Worm (Caenorhabditis elegans) whole organism, L4 larva: ENCODE measurements around the gene F16B4.6.

ENCODE experiments used
- F44E2.7 ChIP-seq: fragments of 200-800 bp; sonication (Bioruptor generic); IDR thresholded peaks from 2 replicates; pipeline ENCODE4 v2.1.2; 2022; ENCODE audit warnings: missing genetic modification characterization, missing compliant biosample characterization
- F49E8.2 ChIP-seq: sonication (generic microtip); optimal IDR thresholded peaks from 2 replicates; lab custom pipeline; 2016; ENCODE audit warnings: missing compliant biosample characterization, mild to moderate bottlenecking, missing genetic modification characterization, borderline replicate concordance
- Y105C5A.15 ChIP-seq: fragments of 200-800 bp; sonication (Bioruptor generic); IDR thresholded peaks from 2 replicates; pipeline ENCODE4 v1.3.6; 2022; ENCODE audit warnings: missing genetic modification characterization, missing compliant biosample characterization
- ZK337.2 ChIP-seq: fragments of 200-800 bp; sonication (Bioruptor generic); IDR thresholded peaks from 2 replicates; pipeline ENCODE4 v1.3.6; 2022; ENCODE audit warnings: missing genetic modification reagents, missing genetic modification characterization, missing compliant biosample characterization
- ZK546.5 ChIP-seq, 2 experiments: sonication (generic microtip); optimal IDR thresholded peaks; 2 replicates each; lab custom pipeline; 2017; ENCODE audit warnings: missing biosample characterization in 2 of 2, missing genetic modification characterization in 2 of 2
- aha-1 ChIP-seq: fragments of 150-350 bp; peaks from one replicate; lab custom pipeline; 2014; ENCODE audit warnings: missing biosample characterization, missing genetic modification characterization
- aly-2 ChIP-seq: sonication (generic microtip); optimal IDR thresholded peaks from 2 replicates; lab custom pipeline; 2018; ENCODE audit warnings: missing biosample characterization, missing genetic modification characterization
- ama-1 ChIP-seq: fragments of 150-350 bp; optimal IDR thresholded peaks from 2 replicates; lab custom pipeline; 2014; ENCODE audit warnings: inconsistent platforms, mixed read lengths
- ceh-44 ChIP-seq: fragments of 200-800 bp; sonication (Bioruptor generic); IDR thresholded peaks from 2 replicates; pipeline ENCODE4 v1.3.6; 2022; ENCODE audit warnings: missing genetic modification reagents, missing genetic modification characterization, missing compliant biosample characterization
- ceh-62 ChIP-seq: sonication (generic microtip); optimal IDR thresholded peaks from 2 replicates; lab custom pipeline; 2017; ENCODE audit warnings: missing biosample characterization, missing genetic modification characterization
- ceh-82 ChIP-seq: sonication (generic microtip); optimal IDR thresholded peaks from 2 replicates; lab custom pipeline; 2017; ENCODE audit warnings: missing biosample characterization, missing genetic modification characterization
- ces-1 ChIP-seq: fragments of 150-350 bp; sonication (generic microtip); optimal IDR thresholded peaks from 4 replicates; lab custom pipeline; 2014; ENCODE audit warnings: missing biosample characterization, missing genetic modification reagents, missing genetic modification characterization
- daf-12 ChIP-seq: fragments of 150-350 bp; optimal IDR thresholded peaks from 2 replicates; lab custom pipeline; 2014; ENCODE audit warnings: missing biosample characterization, missing genetic modification reagents, missing genetic modification characterization
- daf-16 ChIP-seq, 3 experiments: sonication (generic microtip); optimal IDR thresholded peaks; 2 replicates each; lab custom pipeline; 2016 to 2017; ENCODE audit warnings: missing genetic modification characterization in 3 of 3, missing genetic modification reagents in 3 of 3, mild to moderate bottlenecking in 2 of 3, missing compliant biosample characterization in 2 of 3, missing biosample characterization in 1 of 3, moderate library complexity in 1 of 3
- daf-8 ChIP-seq: fragments of 200-800 bp; sonication (Bioruptor generic); IDR thresholded peaks from 2 replicates; pipeline ENCODE4 v1.3.6; 2022; ENCODE audit warnings: missing genetic modification characterization, missing compliant biosample characterization
- dmd-6 ChIP-seq: fragments of 200-800 bp; sonication (Bioruptor generic); IDR thresholded peaks from 2 replicates; pipeline ENCODE4 v1.3.6; 2022; ENCODE audit warnings: missing genetic modification reagents, missing genetic modification characterization, missing compliant biosample characterization
- dmd-9 ChIP-seq: fragments of 200-800 bp; sonication (Bioruptor generic); IDR thresholded peaks from 2 replicates; pipeline ENCODE4 v1.3.6; 2022; ENCODE audit warnings: missing genetic modification reagents, missing genetic modification characterization, missing compliant biosample characterization
- duxl-1 ChIP-seq: sonication (generic microtip); optimal IDR thresholded peaks from 2 replicates; lab custom pipeline; 2016; ENCODE audit warnings: mild to moderate bottlenecking, missing genetic modification characterization, moderate library complexity, missing compliant biosample characterization; ENCODE audit not compliant: poor library complexity
- dve-1 ChIP-seq: sonication (generic microtip); optimal IDR thresholded peaks from 2 replicates; lab custom pipeline; 2017; ENCODE audit warnings: antibody characterized with exemption, mild to moderate bottlenecking, missing genetic modification characterization, missing compliant biosample characterization; ENCODE audit not compliant: insufficient read depth
- egl-27 ChIP-seq: sonication (generic microtip); optimal IDR thresholded peaks from 3 replicates; lab custom pipeline; 2017; ENCODE audit warnings: missing biosample characterization, missing genetic modification reagents, missing genetic modification characterization
- egl-43 ChIP-seq: fragments of 200-800 bp; sonication (Bioruptor generic); IDR thresholded peaks from 2 replicates; pipeline ENCODE4 v1.3.6; 2022; ENCODE audit warnings: missing genetic modification reagents, missing genetic modification characterization, missing compliant biosample characterization
- fos-1 ChIP-seq: fragments of 150-350 bp; optimal IDR thresholded peaks from 2 replicates; lab custom pipeline; 2014; ENCODE audit warnings: missing biosample characterization, missing genetic modification characterization
- gei-8 ChIP-seq: fragments of 200-800 bp; sonication (Bioruptor generic); optimal IDR thresholded peaks from 2 replicates; lab custom pipeline; 2018; ENCODE audit warnings: mild to moderate bottlenecking, missing genetic modification characterization, missing compliant biosample characterization
- hif-1 ChIP-seq, 2 experiments: sonication (generic microtip); optimal IDR thresholded peaks; 2 replicates each; lab custom pipeline; 2016 to 2017; ENCODE audit warnings: missing compliant biosample characterization in 2 of 2, missing genetic modification characterization in 2 of 2, missing genetic modification reagents in 2 of 2, missing genotype in 2 of 2, mild to moderate bottlenecking in 1 of 2
- hlh-11 ChIP-seq: fragments of 200-800 bp; sonication (Bioruptor generic); optimal IDR thresholded peaks from 2 replicates; lab custom pipeline; 2018; ENCODE audit warnings: mild to moderate bottlenecking, missing genetic modification characterization, missing compliant biosample characterization
- jun-1 ChIP-seq: fragments of 150-350 bp; optimal IDR thresholded peaks from 2 replicates; lab custom pipeline; 2014; ENCODE audit warnings: missing biosample characterization, missing genetic modification reagents, missing genetic modification characterization
- lin-13 ChIP-seq: fragments of 150-350 bp; optimal IDR thresholded peaks from 2 replicates; lab custom pipeline; 2014; ENCODE audit warnings: missing biosample characterization, missing genetic modification reagents, missing genetic modification characterization
- lin-15B ChIP-seq: fragments of 150-350 bp; sonication (generic microtip); optimal IDR thresholded peaks from 3 replicates; lab custom pipeline; 2014; ENCODE audit warnings: missing biosample characterization, missing genetic modification characterization
- lin-29 ChIP-seq: fragments of 200-800 bp; sonication (Bioruptor generic); IDR thresholded peaks from 2 replicates; pipeline ENCODE4 v1.3.6; 2022; ENCODE audit warnings: missing genetic modification reagents, missing genetic modification characterization, missing compliant biosample characterization
- lin-39 ChIP-seq: fragments of 150-350 bp; optimal IDR thresholded peaks from 2 replicates; lab custom pipeline; 2014; ENCODE audit warnings: missing biosample characterization, missing genetic modification reagents, missing genetic modification characterization
- lir-3 ChIP-seq: sonication (generic microtip); optimal IDR thresholded peaks from 2 replicates; lab custom pipeline; 2016; ENCODE audit warnings: mild to moderate bottlenecking, missing genetic modification characterization, missing compliant biosample characterization
- mdt-29 ChIP-seq: fragments of 200-800 bp; sonication (Bioruptor generic); IDR thresholded peaks from 2 replicates; pipeline ENCODE4 v1.3.6; 2022; ENCODE audit warnings: missing genetic modification reagents, missing genetic modification characterization, missing compliant biosample characterization
- mxl-2 ChIP-seq: fragments of 200-800 bp; sonication (Bioruptor generic); conservative IDR thresholded peaks from 2 replicates; pipeline ENCODE4 v1.3.6; 2022; ENCODE audit warnings: missing genetic modification reagents, missing genetic modification characterization, missing compliant biosample characterization
- mxl-3 ChIP-seq: fragments of 200-800 bp; sonication (Bioruptor generic); optimal IDR thresholded peaks from 2 replicates; lab custom pipeline; 2018; ENCODE audit warnings: mild to moderate bottlenecking, missing genetic modification characterization, missing compliant biosample characterization
- nhr-102 ChIP-seq: sonication (generic microtip); optimal IDR thresholded peaks from 2 replicates; lab custom pipeline; 2016; ENCODE audit warnings: mild to moderate bottlenecking, missing genetic modification characterization, moderate library complexity, missing compliant biosample characterization
- nhr-237 ChIP-seq: sonication (generic microtip); optimal IDR thresholded peaks from 2 replicates; lab custom pipeline; 2017; ENCODE audit warnings: missing biosample characterization, missing genetic modification characterization
- nhr-25 ChIP-seq: sonication (generic microtip); optimal IDR thresholded peaks from 2 replicates; lab custom pipeline; 2017; ENCODE audit warnings: missing genetic modification characterization, mild to moderate bottlenecking, missing compliant biosample characterization, antibody characterized with exemption, moderate library complexity, borderline replicate concordance; ENCODE audit not compliant: insufficient read depth
- nhr-28 ChIP-seq: fragments of 150-350 bp; optimal IDR thresholded peaks from 2 replicates; lab custom pipeline; 2014; ENCODE audit warnings: missing biosample characterization, missing genetic modification characterization
- nhr-76 ChIP-seq: fragments of 150-350 bp; optimal IDR thresholded peaks from 2 replicates; lab custom pipeline; 2014; ENCODE audit warnings: missing biosample characterization, missing genetic modification characterization
- nhr-77 ChIP-seq: fragments of 150-350 bp; optimal IDR thresholded peaks from 2 replicates; lab custom pipeline; 2014; ENCODE audit warnings: missing biosample characterization, missing genetic modification characterization
- php-3 ChIP-seq: fragments of 200-800 bp; sonication (Bioruptor generic); IDR thresholded peaks from 2 replicates; pipeline ENCODE4 v1.3.6; 2022; ENCODE audit warnings: missing genetic modification reagents, missing genetic modification characterization, missing compliant biosample characterization
- pqm-1 ChIP-seq: sonication (generic microtip); optimal IDR thresholded peaks from 2 replicates; lab custom pipeline; 2017; ENCODE audit warnings: missing biosample characterization, missing genetic modification characterization
- saeg-2 ChIP-seq: fragments of 200-800 bp; sonication (Bioruptor generic); IDR thresholded peaks from 2 replicates; pipeline ENCODE4 v1.3.6; 2022; ENCODE audit warnings: missing genetic modification reagents, missing genetic modification characterization, missing compliant biosample characterization
- sdz-12 ChIP-seq: fragments of 200-800 bp; sonication (Bioruptor generic); optimal IDR thresholded peaks from 2 replicates; lab custom pipeline; 2018; ENCODE audit warnings: mild to moderate bottlenecking, missing genetic modification characterization, missing compliant biosample characterization
- set-16 ChIP-seq: fragments of 200-800 bp; sonication (Bioruptor generic); IDR thresholded peaks from 2 replicates; pipeline ENCODE4 v1.3.6; 2022; ENCODE audit warnings: missing genetic modification reagents, missing genetic modification characterization, missing compliant biosample characterization
- spr-3 ChIP-seq: fragments of 200-800 bp; sonication (Bioruptor generic); optimal IDR thresholded peaks from 2 replicates; lab custom pipeline; 2018; ENCODE audit warnings: mild to moderate bottlenecking, missing genetic modification characterization, missing compliant biosample characterization
- unc-130 ChIP-seq: sonication (generic microtip); optimal IDR thresholded peaks from 2 replicates; lab custom pipeline; 2016; ENCODE audit warnings: missing genetic modification reagents, missing genetic modification characterization, missing compliant biosample characterization
- unc-39 ChIP-seq: sonication (generic microtip); optimal IDR thresholded peaks from 2 replicates; lab custom pipeline; 2017; ENCODE audit warnings: missing biosample characterization, missing genetic modification characterization
- unc-62 ChIP-seq, 3 experiments: fragments of 150-350 bp in 1 of 3; sonication (generic microtip); optimal IDR thresholded peaks in 2 of 3; peaks in 1 of 3; 1 replicate in 1 of 3; 2 replicates in 2 of 3; lab custom pipeline; 2014 to 2017; ENCODE audit warnings: missing biosample characterization in 3 of 3, missing genetic modification characterization in 3 of 3, missing genetic modification reagents in 3 of 3, missing genotype in 1 of 3
- zag-1 ChIP-seq: fragments of 150-350 bp; optimal IDR thresholded peaks from 2 replicates; lab custom pipeline; 2014; ENCODE audit warnings: missing biosample characterization, missing genetic modification characterization
- zfp-3 ChIP-seq: fragments of 200-800 bp; sonication (Bioruptor generic); conservative IDR thresholded peaks from 2 replicates; pipeline ENCODE4 v1.3.6; 2022; ENCODE audit warnings: missing genetic modification reagents, missing genetic modification characterization, missing compliant biosample characterization
- ztf-11 ChIP-seq: fragments of 150-350 bp; optimal IDR thresholded peaks from 2 replicates; lab custom pipeline; 2014; ENCODE audit warnings: missing biosample characterization, missing genetic modification characterization

The F16B4.6 gene

DNA sequence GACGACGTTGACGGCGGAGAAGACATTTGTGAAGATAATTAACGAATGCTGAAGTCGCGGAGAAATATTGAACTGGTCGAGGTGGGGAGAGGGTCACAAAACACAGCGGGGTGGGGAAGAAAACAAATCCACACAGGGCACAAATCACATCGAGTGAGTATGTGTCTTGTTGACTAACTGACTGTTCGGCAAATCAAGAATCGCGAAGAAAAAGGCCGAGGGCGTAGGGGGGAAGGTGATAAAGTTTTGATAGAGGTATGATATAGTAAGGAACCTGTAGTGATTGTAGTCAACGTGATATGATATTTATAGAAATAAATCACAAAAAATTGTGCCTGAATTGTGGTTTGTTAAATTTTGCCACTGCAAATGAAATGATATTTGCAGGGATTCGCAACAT is 20.8 kb downstream of the F16B4.6 start, which contains the start of gene nhr-178 (continued):
- no peak for TF ChIP-seq lin-13
- no peak for TF ChIP-seq nhr-76
- no peak for TF ChIP-seq aly-2 (tag; lab: Kevin White, UChicago)
- no peak for TF ChIP-seq zfp-3 (GFP tag; lab: Robert Waterston, UW)
- TF ChIP-seq egl-27 (tag; lab: Kevin White, UChicago) = no peak
- TF ChIP-seq fos-1 (tag; lab: Kevin White, UChicago) = no peak
- TF ChIP-seq lir-3 (tag; lab: Kevin White, UChicago) = no peak
- no peak for TF ChIP-seq gei-8
- TF ChIP-seq zag-1 (tag; lab: Kevin White, UChicago) = no peak
- no peak for TF ChIP-seq ceh-82 (tag; lab: Kevin White, UChicago)
- TF ChIP-seq ama-1 (lab: Kevin White, UChicago) = no peak
- TF ChIP-seq F44E2.7 (GFP tag; lab: Robert Waterston, UW) = no peak
- TF ChIP-seq saeg-2 = no peak
- TF ChIP-seq dmd-9 (GFP tag; lab: Robert Waterston, UW) = no peak
- TF ChIP-seq daf-8 (GFP tag; lab: Robert Waterston, UW) = no peak
- no peak for TF ChIP-seq ztf-11 (tag; lab: Kevin White, UChicago)
- TF ChIP-seq unc-39 (tag; lab: Kevin White, UChicago) = no peak
- TF ChIP-seq dmd-6 (GFP tag; lab: Robert Waterston, UW) = peak; percentile 93
- no peak for TF ChIP-seq lin-15B
- no peak for TF ChIP-seq lin-29 (GFP tag; lab: Robert Waterston, UW)
- peak; percentile 96 for TF ChIP-seq nhr-102 (tag; lab: Kevin White, UChicago)
- no peak for TF ChIP-seq sdz-12 (GFP tag; lab: Kevin White, UChicago)
- TF ChIP-seq Y105C5A.15 = no peak
- no peak for TF ChIP-seq jun-1 (tag; lab: Kevin White, UChicago)
- TF ChIP-seq nhr-25 (tag; lab: Kevin White, UChicago) = no peak
- no peak for TF ChIP-seq ces-1
- no peak for TF ChIP-seq unc-130
- TF ChIP-seq set-16 (GFP tag; lab: Robert Waterston, UW) = no peak
- TF ChIP-seq ceh-62 (tag; lab: Kevin White, UChicago) = no peak
- no peak for TF ChIP-seq mdt-29 (GFP tag; lab: Robert Waterston, UW)
- TF ChIP-seq spr-3 = no peak
- no peak for TF ChIP-seq nhr-237
- no peak for TF ChIP-seq lin-39 (tag; lab: Kevin White, UChicago)
- no peak for TF ChIP-seq egl-43 (GFP tag; lab: Robert Waterston, UW)
- no peak for TF ChIP-seq daf-12 (tag; lab: Kevin White, UChicago)
- TF ChIP-seq hif-1 (tag; optimal IDR thresholded peaks at IDR 0.05; lab: Kevin White, UChicago) = no peak
- no peak for TF ChIP-seq ZK337.2 (GFP tag; lab: Robert Waterston, UW)
- TF ChIP-seq ZK546.5 (tag; optimal IDR thresholded peaks at IDR 0.05; lab: Kevin White, UChicago) = no peak
- TF ChIP-seq aha-1 (tag; lab: Kevin White, UChicago) = no peak
- TF ChIP-seq ceh-44 = no peak
- TF ChIP-seq, all 104 proteins: peak for 18

DNA sequence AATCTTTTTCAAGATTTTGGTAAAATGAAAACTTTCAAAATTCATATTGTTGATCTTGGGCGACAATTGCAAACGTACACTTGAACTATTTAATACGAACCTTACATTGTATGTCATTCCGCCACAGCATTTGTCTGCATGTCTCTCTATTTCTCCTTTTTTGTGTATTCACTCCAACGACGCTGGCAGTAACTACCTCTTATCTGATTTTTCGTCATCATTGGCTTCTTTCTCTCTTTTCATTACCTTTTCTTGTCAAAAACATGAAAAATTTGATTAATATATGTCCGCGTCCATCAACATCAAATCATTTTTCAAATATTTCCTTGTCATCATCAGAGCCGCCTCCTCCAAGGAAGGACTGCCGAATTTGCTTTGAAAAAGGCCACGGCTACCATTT is 23.1 kb downstream of the F16B4.6 start, which contains the start of gene nhr-177:
nhr-177 (plus strand) TSS at position 167 of the 400 bp plus-strand sequence.
- TF ChIP-seq nhr-28 (tag; lab: Kevin White, UChicago) = peak; percentile 89
- peak; percentile 36 for TF ChIP-seq nhr-102 (tag; lab: Kevin White, UChicago)
- TF ChIP-seq duxl-1 (tag; lab: Kevin White, UChicago) = no peak
- peak in 1 of 2 experiments; percentile 35 for TF ChIP-seq unc-62 (GFP tag; optimal IDR thresholded peaks at IDR 0.05 in 1 of 2; lab: Kevin White, UChicago)
- TF ChIP-seq unc-62 (tag; optimal IDR thresholded peaks at IDR 0.05; lab: Kevin White, UChicago) = no peak
- no peak for TF ChIP-seq F49E8.2 (tag; lab: Kevin White, UChicago)
- TF ChIP-seq dmd-6 (GFP tag; lab: Robert Waterston, UW) = peak; percentile 63
- peak; percentile 65 for TF ChIP-seq dve-1 (tag; lab: Kevin White, UChicago)
- TF ChIP-seq nhr-77 = peak; percentile 16
- TF ChIP-seq mxl-3 (GFP tag; lab: Kevin White, UChicago) = peak; percentile 15
- peak; percentile 56; the same call in 1 of the 2 replicates for TF ChIP-seq php-3 (GFP tag; lab: Robert Waterston, UW)
- TF ChIP-seq aha-1 (tag; lab: Kevin White, UChicago) = peak; percentile 5
- TF ChIP-seq mxl-2 (GFP tag; lab: Robert Waterston, UW) = no peak
- TF ChIP-seq pqm-1 = peak; percentile 53
- TF ChIP-seq hlh-11 = peak; percentile 51
- no peak for TF ChIP-seq daf-16 (GFP tag; optimal IDR thresholded peaks at IDR 0.05; lab: Kevin White, UChicago)
- TF ChIP-seq daf-16 (tag; optimal IDR thresholded peaks at IDR 0.05; lab: Kevin White, UChicago) = peak; percentile 81
- TF ChIP-seq, all 104 proteins: peak for 12
